Fruit fly (Drosophila melanogaster): Measurements from ENCODE around the gene CG12502.
A peak's percentile ranks its signal among the peaks of the same experiment; 100 is the strongest.

The CG12502 gene

DNA sequence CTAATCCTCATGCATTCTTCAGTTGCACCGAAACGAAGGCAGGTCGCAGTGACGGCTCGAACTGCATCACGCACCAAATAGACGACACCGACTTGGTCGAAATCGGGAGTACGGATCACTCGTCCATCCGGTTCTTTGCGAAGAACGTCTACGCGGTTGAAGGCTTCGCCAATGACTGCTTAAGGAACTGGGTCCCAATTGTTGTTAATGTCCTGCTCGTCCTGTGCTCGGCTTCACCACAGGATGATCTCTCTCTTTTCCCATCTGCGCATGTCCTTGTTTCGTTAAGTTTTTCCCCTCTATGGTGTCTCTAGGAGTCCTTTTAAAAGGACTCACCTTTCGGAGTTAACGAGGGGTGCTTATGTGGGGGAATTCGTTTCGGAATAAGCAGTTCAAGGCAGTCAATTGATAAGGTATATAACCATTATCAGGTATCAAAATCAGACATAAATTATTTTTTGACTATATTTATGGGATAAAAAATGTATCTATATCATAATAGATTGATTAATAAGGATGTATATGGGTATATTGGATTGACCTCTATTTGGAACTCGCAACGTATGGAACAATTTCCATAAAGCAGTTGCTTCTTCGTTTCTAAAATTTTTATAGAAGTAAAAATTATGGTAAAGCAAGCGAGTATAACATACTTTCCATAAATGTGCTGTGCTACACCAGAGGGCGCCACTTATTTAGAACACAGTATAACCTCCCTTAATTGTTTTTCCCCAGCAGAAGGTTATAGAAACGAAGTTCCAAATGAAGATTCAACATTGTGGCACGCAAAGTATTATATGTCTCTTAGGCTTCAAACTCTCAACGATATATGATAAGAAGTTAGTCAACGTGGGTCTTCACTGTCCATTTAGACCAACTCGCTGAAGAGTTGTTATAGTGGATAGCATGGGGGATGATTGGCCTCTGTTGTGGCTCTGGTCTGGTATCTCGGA lies 7.9 kb upstream of the CG12502 start, which contains the start of gene dpr20 (continued):
- TF ChIP-seq CG12236 (GFP tag; optimal IDR thresholded peaks at IDR 0.05) (peak; percentile 26), gce (GFP tag; IDR thresholded peaks at IDR 0.05) (peak; percentile 82), her (GFP tag; optimal IDR thresholded peaks at IDR 0.05) (peak; percentile 73), wdn (GFP tag; IDR thresholded peaks at IDR 0.05) (peak; percentile 87), disco-r (GFP tag; optimal IDR thresholded peaks at IDR 0.05) (no peak), gcm2 (GFP tag; optimal IDR thresholded peaks at IDR 0.05) (peak; percentile 17), CG17829 (tag; optimal IDR thresholded peaks at IDR 0.05) (peak; percentile 59), sug (tag; optimal IDR thresholded peaks at IDR 0.05) (peak; percentile 64), Ets97D (GFP tag; optimal IDR thresholded peaks at IDR 0.05) (peak; percentile 35), dysf (GFP tag; IDR thresholded peaks at IDR 0.05) (peak; percentile 91), Awh (GFP tag; IDR thresholded peaks at IDR 0.05) (peak; percentile 88), sob (GFP tag; IDR thresholded peaks at IDR 0.05) (peak; percentile 91), CG18011 (GFP tag; optimal IDR thresholded peaks at IDR 0.05) (peak; percentile 40), CG16779 (GFP tag; IDR thresholded peaks at IDR 0.05) (peak; percentile 84), Doc3 (GFP tag; IDR thresholded peaks at IDR 0.05; ENCODE audit: partially characterized antibody) (no peak), Elba2 (GFP tag; optimal IDR thresholded peaks at IDR 0.05) (no peak), dpn (GFP tag; optimal IDR thresholded peaks at IDR 0.05) (peak; percentile 79 to 82), CG2120 (GFP tag; optimal IDR thresholded peaks at IDR 0.05) (peak; percentile 91), NfI (GFP tag; optimal IDR thresholded peaks at IDR 0.05) (peak; percentile 85), zfh1 (GFP tag; IDR thresholded peaks at IDR 0.05) (peak; percentile 86), CG17568 (GFP tag; optimal IDR thresholded peaks at IDR 0.05) (peak; percentile 26), Ada2b (GFP tag; IDR thresholded peaks at IDR 0.05) (peak; percentile 90), CG13894 (tag; optimal IDR thresholded peaks at IDR 0.05) (peak; percentile 90), mirr (GFP tag; optimal IDR thresholded peaks at IDR 0.05) (peak; percentile 60), Atf3 (GFP tag; optimal IDR thresholded peaks at IDR 0.05) (peak; percentile 49), trh (GFP tag; optimal IDR thresholded peaks at IDR 0.05) (no peak), Camta (GFP tag; optimal IDR thresholded peaks at IDR 0.05) (peak; percentile 65), grn (GFP tag; optimal IDR thresholded peaks at IDR 0.05) (no peak), danr (GFP tag; IDR thresholded peaks at IDR 0.05) (peak; percentile 48; the same call in 1 of the 2 replicates), CG10959 (GFP tag; IDR thresholded peaks at IDR 0.05) (peak; percentile 36), CG1602 (GFP tag; optimal IDR thresholded peaks at IDR 0.05) (peak; percentile 52), CG4820 (GFP tag; optimal IDR thresholded peaks at IDR 0.05) (peak; percentile 59), CG14860 (GFP tag; IDR thresholded peaks at IDR 0.05; ENCODE audit: partially characterized antibody) (no peak), B-H2 (GFP tag; optimal IDR thresholded peaks at IDR 0.05) (peak; percentile 92), CG3838 (GFP tag; optimal IDR thresholded peaks at IDR 0.05) (no peak), CG32772 (GFP tag; IDR thresholded peaks at IDR 0.05) (peak; percentile 86), Chrac-16 (GFP tag; optimal IDR thresholded peaks at IDR 0.05) (peak; percentile 75), CG9817 (tag; optimal IDR thresholded peaks at IDR 0.05) (peak; percentile 80), CG13296 (GFP tag; optimal IDR thresholded peaks at IDR 0.05) (peak; percentile 70), phol (tag; optimal IDR thresholded peaks at IDR 0.05) (peak; percentile 39), CG2875 (GFP tag; optimal IDR thresholded peaks at IDR 0.05) (peak; percentile 14), stc (GFP tag; IDR thresholded peaks at IDR 0.05) (peak; percentile 90), schlank (tag; optimal IDR thresholded peaks at IDR 0.05) (peak; percentile 76), Hsf (GFP tag; optimal IDR thresholded peaks at IDR 0.05) (peak; percentile 76), CG11723 (GFP tag; optimal IDR thresholded peaks at IDR 0.05) (peak; percentile 4), wor (GFP tag; IDR thresholded peaks at IDR 0.05) (peak; percentile 50), pros (GFP tag; optimal IDR thresholded peaks at IDR 0.05) (peak; percentile 40), nmo (GFP tag; optimal IDR thresholded peaks at IDR 0.05) (peak; percentile 71), CG7963 (GFP tag; IDR thresholded peaks at IDR 0.05; ENCODE audit: partially characterized antibody) (no peak)
